Worm (Caenorhabditis elegans) whole organism, L4/young adult: ENCODE measurements around the gene C14B9.8.

ENCODE experiments used
- W03F9.2 ChIP-seq: fragments of 150-350 bp; optimal IDR thresholded peaks from 2 replicates; lab custom pipeline; 2014; ENCODE audit warnings: missing biosample characterization, missing genetic modification characterization
- dao-5 ChIP-seq: sonication (generic microtip); optimal IDR thresholded peaks from 2 replicates; lab custom pipeline; 2016; ENCODE audit warnings: missing genotype, missing genetic modification characterization, moderate library complexity, missing compliant biosample characterization
- him-1 ChIP-seq: sonication (generic microtip); optimal IDR thresholded peaks from 2 replicates; lab custom pipeline; 2016; ENCODE audit warnings: missing genotype, missing genetic modification reagents, missing genetic modification characterization, missing compliant biosample characterization

The C14B9.8 gene

DNA sequence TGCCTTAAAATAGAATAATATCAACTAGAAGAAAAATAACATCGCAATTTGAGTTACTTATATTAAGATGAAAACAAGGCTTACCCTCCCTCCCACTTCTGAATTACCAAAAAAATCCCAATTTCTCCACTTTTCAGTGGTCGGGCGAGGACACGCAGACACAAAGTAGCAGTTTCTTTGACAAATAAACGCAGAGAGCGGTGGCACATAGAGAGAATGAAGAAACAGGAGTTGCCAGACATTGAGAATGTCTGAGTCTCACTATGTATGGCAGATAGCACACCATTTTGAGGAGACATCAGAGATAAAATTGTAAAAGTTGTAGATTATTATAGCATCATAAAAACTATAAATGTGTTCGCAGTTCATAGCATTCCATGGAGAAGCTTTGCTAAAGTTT is 19.2 kb downstream of the C14B9.8 start:
- TF ChIP-seq dao-5 (no peak), W03F9.2 (tag; lab: Kevin White, UChicago) (peak; percentile 40)

DNA sequence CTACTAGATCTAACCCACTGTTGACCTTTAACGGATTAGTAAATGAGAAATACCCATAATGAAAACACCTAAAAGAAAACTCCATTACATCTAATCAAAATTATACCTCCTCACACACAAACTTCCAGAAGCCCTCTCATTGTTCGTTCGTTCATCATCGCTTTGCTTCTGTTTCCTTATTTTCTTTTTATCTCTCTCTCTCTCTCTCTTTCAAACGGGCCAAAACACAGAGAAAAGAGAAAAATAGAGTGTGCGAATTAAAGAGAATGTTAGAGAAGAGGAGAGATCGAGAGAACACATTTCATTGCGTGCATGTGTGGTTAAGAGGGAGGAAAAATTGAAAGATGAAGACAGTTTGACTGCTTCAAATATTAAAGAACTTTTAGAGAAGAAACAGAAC is 20.1 kb downstream of the C14B9.8 start:
- TF ChIP-seq W03F9.2 (tag; lab: Kevin White, UChicago) (peak; percentile 14), dao-5 (no peak), him-1 (tag; lab: Kevin White, UChicago) (no peak)

DNA sequence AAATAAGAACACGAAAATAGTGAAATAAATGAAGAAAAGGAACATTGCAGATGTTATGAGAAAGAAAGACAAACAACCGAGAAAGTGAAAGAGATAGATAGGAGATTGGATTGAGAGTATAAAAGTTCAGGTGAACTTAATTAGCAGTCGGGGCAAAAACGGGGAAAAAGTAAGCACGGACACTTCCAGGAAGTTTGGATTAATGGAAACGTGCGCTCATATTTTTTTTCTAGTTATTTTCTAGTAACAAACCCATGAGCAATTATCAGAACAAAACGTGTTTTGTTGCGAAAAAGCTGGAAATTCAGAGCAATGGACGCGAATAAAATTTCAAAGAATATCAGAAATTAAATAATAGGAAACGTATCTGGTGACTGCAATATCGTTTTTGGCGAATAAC is 22.5 kb downstream of the C14B9.8 start:
- TF ChIP-seq W03F9.2 (tag; lab: Kevin White, UChicago) = no peak
- TF ChIP-seq him-1 (tag; lab: Kevin White, UChicago) = no peak
- no peak for TF ChIP-seq dao-5

DNA sequence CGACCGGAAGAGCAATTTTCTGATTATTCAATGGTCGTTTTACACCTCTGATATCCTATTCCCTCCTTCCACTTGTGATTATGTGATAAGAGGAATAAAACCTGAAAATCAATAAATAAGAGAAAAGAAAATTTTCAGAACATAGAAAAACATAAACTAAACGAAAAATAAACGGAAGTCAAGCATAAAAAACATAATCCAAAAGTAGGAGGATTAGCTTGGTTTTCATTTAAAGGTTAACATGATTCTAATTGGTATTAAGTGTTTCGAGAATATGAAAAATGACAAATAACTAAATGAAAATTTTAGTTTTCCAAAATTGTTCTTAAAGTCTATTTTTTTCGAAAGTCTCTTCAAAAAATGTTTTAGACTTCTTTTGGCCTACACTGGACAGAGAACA is 23.3 kb downstream of the C14B9.8 start, which contains the start of gene gei-8:
gei-8 (minus strand) TSS at position 101 of the 400 bp plus-strand sequence.
- TF ChIP-seq him-1 (tag; lab: Kevin White, UChicago) = no peak
- TF ChIP-seq W03F9.2 (tag; lab: Kevin White, UChicago) = no peak
- TF ChIP-seq dao-5 = no peak

DNA sequence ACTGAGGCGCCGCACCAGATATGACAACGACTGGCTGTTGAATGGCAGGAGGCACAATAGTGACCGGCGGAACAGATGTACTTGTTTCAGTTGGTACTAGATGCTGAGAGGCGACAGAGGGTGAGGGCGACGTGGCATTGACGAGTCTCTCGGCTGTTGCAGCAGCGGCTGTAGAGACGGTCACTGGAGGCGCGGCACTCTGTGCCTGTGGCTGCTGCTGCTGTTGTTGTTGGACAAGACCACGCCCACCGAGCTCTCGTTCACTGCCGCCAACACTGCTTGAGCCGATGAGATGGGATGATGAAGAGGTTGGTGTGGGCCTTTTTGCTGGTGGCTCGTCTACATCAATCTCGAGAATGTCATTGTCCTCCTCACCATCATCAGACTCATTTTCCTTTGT is 27.3 kb downstream of the C14B9.8 start:
- TF ChIP-seq dao-5 = no peak
- TF ChIP-seq him-1 (tag; lab: Kevin White, UChicago) = no peak
- TF ChIP-seq W03F9.2 (tag; lab: Kevin White, UChicago) = no peak

DNA sequence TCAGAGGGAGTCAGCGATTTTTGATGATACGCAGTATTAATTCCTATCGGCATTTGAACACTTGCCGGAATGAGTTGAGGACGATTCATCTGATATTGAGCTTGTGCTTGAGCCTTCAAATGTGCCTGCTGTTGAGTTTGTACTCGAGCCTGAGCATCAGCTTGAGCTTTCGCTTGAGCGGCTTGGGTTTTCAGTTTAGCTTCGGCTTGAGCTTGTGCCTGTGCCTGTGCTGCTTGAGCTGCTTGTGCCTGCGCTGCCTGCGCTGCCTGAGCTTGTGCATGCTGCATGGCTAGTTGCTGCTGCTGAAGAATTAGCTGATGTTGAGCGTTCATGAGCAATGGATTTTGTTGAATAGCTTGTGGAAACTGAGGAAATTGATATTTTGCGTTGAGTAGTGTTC is 28.6 kb downstream of the C14B9.8 start:
- TF ChIP-seq him-1 (tag; lab: Kevin White, UChicago) = no peak

DNA sequence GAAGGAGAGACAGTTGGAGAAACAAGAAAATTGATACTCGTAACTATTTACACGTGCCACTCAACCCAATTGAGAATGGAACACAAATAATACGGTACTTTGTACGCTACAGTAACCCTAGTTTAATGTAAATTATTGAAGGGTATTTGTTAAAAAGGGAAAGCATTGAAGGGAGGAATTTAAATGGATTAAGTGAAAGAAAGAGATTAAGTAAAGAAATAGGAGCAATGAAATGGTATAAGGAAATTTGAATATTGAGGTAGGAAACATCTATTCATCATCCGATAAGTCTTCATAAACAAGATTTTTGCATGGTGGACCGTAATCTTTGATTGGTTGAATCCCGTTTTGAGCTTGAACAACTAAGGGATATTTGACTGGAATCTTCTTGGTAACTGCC is 33.1 kb downstream of the C14B9.8 start:
- TF ChIP-seq him-1 (tag; lab: Kevin White, UChicago) (no peak), dao-5 (no peak), W03F9.2 (tag; lab: Kevin White, UChicago) (no peak)

DNA sequence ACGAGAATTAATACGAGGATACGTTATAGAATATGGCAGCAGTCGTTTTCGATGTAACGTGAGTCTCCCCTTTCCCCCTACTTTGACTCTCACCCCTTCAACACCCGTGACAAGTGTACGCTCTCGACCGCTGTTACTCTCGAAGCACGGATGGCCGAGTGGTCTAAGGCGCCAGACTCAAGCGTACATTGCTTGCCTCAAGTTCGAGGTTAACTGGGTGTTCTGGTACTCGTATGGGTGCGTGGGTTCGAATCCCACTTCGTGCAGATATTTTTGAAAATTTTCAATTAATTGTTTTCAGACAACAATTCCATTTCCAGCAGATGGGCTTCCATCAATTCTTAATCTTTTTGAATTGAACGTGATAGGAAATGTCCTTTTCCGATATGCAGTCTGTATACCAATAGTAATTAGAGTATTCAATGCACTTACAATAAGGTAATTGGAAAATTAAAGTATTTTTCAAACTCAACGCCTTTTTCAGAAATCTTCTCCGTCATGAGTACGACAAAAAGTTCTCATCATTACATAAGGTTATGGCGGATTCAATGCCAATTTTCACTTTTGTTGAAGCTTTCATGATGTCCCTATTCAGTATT is 34.9 kb downstream of the C14B9.8 start:
- TF ChIP-seq him-1 (tag; lab: Kevin White, UChicago) (peak; percentile 73), dao-5 (peak; percentile 83), W03F9.2 (tag; lab: Kevin White, UChicago) (no peak)

DNA sequence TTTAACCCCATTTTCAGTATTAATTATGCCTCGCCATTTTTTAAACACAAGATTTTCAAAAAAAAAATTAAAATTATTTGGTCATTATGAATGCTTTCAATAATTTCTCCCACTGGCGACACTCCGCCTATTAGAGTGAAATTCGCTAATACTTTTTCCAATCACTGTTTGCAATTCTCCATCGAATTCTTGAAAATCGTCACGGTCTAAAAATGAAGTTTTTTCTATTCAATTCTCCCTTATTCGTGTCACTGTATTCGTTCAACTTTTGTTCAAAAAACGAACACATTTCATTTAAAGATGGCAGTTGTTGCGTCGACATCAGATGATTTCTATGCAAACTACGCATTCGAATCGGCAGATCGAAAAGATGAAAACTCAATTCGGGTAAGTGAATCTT is 35.9 kb downstream of the C14B9.8 start, which contains the start of gene C14B9.3:
C14B9.3 (plus strand) TSS at position 301 of the 400 bp plus-strand sequence.
- TF ChIP-seq W03F9.2 (tag; lab: Kevin White, UChicago) = no peak
- no peak for TF ChIP-seq dao-5
- TF ChIP-seq him-1 (tag; lab: Kevin White, UChicago) = no peak

DNA sequence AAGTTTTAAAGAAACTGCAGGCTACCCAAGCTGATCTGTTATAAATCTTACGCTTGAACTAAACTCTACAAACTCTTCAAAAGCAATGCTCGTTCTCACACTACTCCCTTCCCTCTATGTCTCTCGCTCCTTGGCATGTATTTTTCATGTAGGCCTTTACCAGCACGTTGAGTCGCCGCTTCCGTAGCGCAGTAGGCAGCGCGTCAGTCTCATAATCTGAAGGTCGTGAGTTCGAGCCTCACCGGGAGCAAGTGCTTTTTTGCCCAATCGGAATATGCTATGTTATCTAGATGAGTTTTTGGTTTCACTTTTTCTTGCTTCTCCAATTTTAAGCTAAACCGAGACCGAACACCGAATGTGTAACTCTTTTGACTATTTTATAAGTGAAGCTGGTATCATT is 38.0 kb downstream of the C14B9.8 start:
- TF ChIP-seq W03F9.2 (tag; lab: Kevin White, UChicago) (no peak), dao-5 (peak; percentile 41), him-1 (tag; lab: Kevin White, UChicago) (peak; percentile 41)

DNA sequence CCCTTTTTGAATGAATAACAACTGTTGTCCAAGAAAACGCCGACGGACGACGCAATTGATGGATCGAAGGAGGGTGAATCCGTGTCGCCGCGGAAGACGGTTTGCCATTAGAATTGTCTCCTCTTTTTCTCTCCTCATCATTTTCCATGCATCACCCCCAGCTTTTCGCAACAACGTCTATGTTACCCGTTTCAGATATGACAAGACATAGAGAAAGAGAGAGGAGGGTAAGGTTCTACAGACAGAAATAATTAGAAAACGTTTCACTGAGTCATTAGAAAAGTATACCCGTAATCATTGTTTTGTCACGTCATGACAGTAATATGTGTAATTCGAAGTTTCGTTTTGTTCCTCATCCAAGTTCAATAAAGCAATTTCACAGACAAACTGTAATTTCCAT is 38.7 kb downstream of the C14B9.8 start:
- TF ChIP-seq W03F9.2 (tag; lab: Kevin White, UChicago) (no peak), him-1 (tag; lab: Kevin White, UChicago) (no peak), dao-5 (no peak)

DNA sequence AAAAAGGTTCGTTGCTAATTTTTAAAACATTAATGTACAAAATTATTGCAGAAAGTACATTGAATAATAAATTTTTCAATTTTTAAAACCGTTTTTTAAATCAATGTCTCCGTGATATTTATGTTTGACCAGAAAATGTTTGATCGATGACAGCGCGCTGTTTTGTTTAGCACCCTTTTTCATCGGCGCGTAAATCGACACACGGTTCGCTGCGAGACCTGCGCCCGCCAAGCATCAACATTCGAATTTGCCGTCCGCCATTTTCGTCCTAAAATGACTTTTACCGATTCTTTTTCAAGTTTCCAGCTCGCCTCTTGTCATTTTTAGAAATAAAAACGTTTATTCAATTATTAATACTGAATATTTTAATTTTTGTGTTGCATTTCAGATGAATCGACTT is 43.5 kb downstream of the C14B9.8 start, which contains the start of gene plk-1:
plk-1 (plus strand) TSS at position 389 of the 400 bp plus-strand sequence.
- peak; percentile 6 for TF ChIP-seq W03F9.2 (tag; lab: Kevin White, UChicago)
- TF ChIP-seq dao-5 = no peak

DNA sequence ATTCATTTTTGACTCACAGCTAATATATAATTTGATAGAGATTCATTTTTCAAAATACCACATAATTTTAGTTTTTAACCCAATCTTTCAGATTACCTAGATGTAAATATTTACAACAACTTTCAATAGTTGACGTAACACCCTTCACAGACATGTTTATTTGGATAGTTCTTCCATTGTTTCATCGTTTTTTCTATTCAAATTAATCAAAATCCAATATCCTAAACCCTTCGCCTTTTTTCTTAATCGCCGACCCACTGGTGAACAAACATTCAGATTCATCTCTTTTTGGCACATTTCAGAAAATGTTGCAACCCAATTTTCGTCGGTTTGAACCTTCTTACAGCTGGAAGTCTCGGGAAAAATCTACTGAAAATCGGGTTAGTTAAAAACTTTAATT is 45.4 kb downstream of the C14B9.8 start, which contains the start of gene K06H7.1:
K06H7.1 (plus strand) TSS at position 301 of the 400 bp plus-strand sequence.
- TF ChIP-seq W03F9.2 (tag; lab: Kevin White, UChicago) (no peak), dao-5 (no peak), him-1 (tag; lab: Kevin White, UChicago) (no peak)

DNA sequence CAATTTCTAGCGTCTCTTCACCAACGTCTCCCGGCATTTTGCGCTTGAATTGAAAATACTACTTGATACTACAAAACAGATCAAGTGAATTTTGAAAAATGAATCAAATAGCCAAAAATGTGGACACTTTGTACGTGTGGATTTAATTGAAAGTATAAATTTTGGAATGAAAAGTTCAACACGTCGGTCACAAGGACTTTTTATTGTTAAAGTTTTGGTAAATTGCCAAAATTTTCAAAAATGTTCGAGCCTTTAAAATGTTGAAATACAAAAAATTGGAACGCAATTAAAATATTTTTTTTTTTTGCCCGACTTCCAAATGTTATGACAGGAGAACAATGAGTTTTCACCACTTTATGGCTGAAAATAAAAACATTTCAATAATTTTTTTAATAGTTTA is 46.3 kb downstream of the C14B9.8 start, which contains the start of gene K06H7.8:
K06H7.8 (minus strand) TSS at position 101 of the 400 bp plus-strand sequence.
- no peak for TF ChIP-seq W03F9.2 (tag; lab: Kevin White, UChicago)
- TF ChIP-seq dao-5 = no peak
- no peak for TF ChIP-seq him-1 (tag; lab: Kevin White, UChicago)

DNA sequence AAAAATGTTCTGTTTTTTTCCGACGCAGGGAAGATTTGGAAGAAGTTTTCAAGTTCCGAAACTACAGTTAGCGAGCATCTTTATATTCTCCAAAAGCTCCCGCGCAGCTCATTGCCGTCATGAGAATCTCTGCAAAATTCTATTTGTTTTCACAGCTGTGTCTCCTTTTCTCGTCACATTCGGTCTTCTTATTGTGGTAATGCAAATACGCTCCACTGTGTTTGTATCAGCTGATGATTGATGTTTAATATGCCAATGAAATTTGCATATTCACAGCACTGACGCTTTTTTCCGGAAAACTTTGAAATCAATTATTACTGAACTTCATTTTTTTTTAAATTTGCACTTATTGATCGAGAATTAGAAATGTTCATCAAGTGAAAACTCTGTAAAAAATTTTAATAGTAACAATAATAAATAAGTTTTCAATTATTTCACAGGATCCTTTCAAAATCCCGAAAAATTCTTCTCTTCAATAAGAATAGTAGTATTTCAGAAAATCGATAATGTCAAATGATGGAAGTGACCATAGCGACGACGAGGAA is 51.3 kb downstream of the C14B9.8 start, which contains the start of gene K06H7.2:
K06H7.2 (plus strand) TSS at position 495 of the 545 bp plus-strand sequence.
- TF ChIP-seq dao-5 (no peak), W03F9.2 (tag; lab: Kevin White, UChicago) (peak; percentile 15), him-1 (tag; lab: Kevin White, UChicago) (no peak)
